Worm (Caenorhabditis elegans) whole organism, young adult: Measurements from ENCODE around the gene spsb-1.

Experiments used
- F10E7.11 ChIP-seq: sonication (generic microtip); optimal IDR thresholded peaks from 2 replicates; lab custom pipeline; 2017; ENCODE audit warnings: mild to moderate bottlenecking, missing genetic modification characterization, moderate library complexity, missing compliant biosample characterization
- F23B12.7 ChIP-seq: sonication (generic microtip); optimal IDR thresholded peaks from 2 replicates; lab custom pipeline; 2017; ENCODE audit warnings: missing genetic modification characterization, mild to moderate bottlenecking, missing compliant biosample characterization, antibody characterized with exemption, moderate library complexity; ENCODE audit not compliant: insufficient read depth
- F37B4.10 ChIP-seq: fragments of 200-800 bp; sonication (Bioruptor generic); IDR thresholded peaks from 2 replicates; pipeline ENCODE4 v1.3.6; 2022; ENCODE audit warnings: missing genetic modification characterization, missing compliant biosample characterization
- F39B2.1 ChIP-seq: fragments of 200-800 bp; sonication (Bioruptor generic); IDR thresholded peaks from 2 replicates; pipeline ENCODE4 v1.3.6; 2022; ENCODE audit warnings: missing genetic modification reagents, missing genetic modification characterization, missing compliant biosample characterization
- F49E8.2 ChIP-seq: sonication (generic microtip); optimal IDR thresholded peaks from 3 replicates; lab custom pipeline; 2017; ENCODE audit warnings: missing genetic modification characterization, mild to moderate bottlenecking, missing compliant biosample characterization, antibody characterized with exemption, moderate library complexity; ENCODE audit not compliant: insufficient read depth
- F57A8.1 ChIP-seq: fragments of 200-800 bp; sonication (Bioruptor generic); optimal IDR thresholded peaks from 2 replicates; lab custom pipeline; 2018; ENCODE audit warnings: mild to moderate bottlenecking, missing genetic modification characterization, moderate library complexity, missing compliant biosample characterization
- T07F8.4 ChIP-seq: sonication (generic microtip); optimal IDR thresholded peaks from 2 replicates; lab custom pipeline; 2016; ENCODE audit warnings: mild to moderate bottlenecking, missing genetic modification characterization, moderate library complexity, missing compliant biosample characterization
- Y67H2A.10 ChIP-seq: fragments of 200-800 bp; sonication (Bioruptor generic); conservative IDR thresholded peaks from 2 replicates; pipeline ENCODE4 v1.3.6; 2022; ENCODE audit warnings: missing genetic modification reagents, missing genetic modification characterization, missing compliant biosample characterization
- Y79H2A.3 ChIP-seq: fragments of 200-800 bp; sonication (Bioruptor generic); conservative IDR thresholded peaks from 2 replicates; pipeline ENCODE4 v1.3.6; 2022; ENCODE audit warnings: missing genetic modification reagents, missing genetic modification characterization, missing compliant biosample characterization
- akir-1 ChIP-seq: fragments of 200-800 bp; sonication (Bioruptor generic); optimal IDR thresholded peaks from 2 replicates; lab custom pipeline; 2018; ENCODE audit warnings: mild to moderate bottlenecking, missing genetic modification characterization, moderate library complexity, missing compliant biosample characterization
- cebp-1 ChIP-seq, 2 experiments: fragments of 200-800 bp in 1 of 2; sonication (Bioruptor generic) in 1 of 2; sonication (generic microtip) in 1 of 2; IDR thresholded peaks in 1 of 2; optimal IDR thresholded peaks in 1 of 2; 2 replicates each; pipeline versions ENCODE4 v1.3.6 to Lab custom; 2017 to 2022; ENCODE audit warnings: missing compliant biosample characterization in 2 of 2, missing genetic modification characterization in 2 of 2, mild to moderate bottlenecking in 1 of 2, missing genetic modification reagents in 1 of 2, moderate library complexity in 1 of 2
- ceh-58 ChIP-seq: fragments of 200-800 bp; sonication (Bioruptor generic); IDR thresholded peaks from 2 replicates; pipeline ENCODE4 v1.3.6; 2022; ENCODE audit warnings: missing genetic modification characterization, missing compliant biosample characterization
- ceh-91 ChIP-seq: fragments of 200-800 bp; sonication (Bioruptor generic); IDR thresholded peaks from 2 replicates; pipeline ENCODE4 v1.3.6; 2022; ENCODE audit warnings: missing genetic modification reagents, missing genetic modification characterization, missing compliant biosample characterization
- dox-1 ChIP-seq: fragments of 200-800 bp; sonication (Bioruptor generic); IDR thresholded peaks from 2 replicates; pipeline ENCODE4 v1.3.6; 2022; ENCODE audit warnings: missing genetic modification reagents, missing genetic modification characterization, missing compliant biosample characterization
- fkh-3 ChIP-seq: sonication (generic microtip); optimal IDR thresholded peaks from 2 replicates; lab custom pipeline; 2016; ENCODE audit warnings: mild to moderate bottlenecking, missing genetic modification characterization, missing compliant biosample characterization
- hlh-12 ChIP-seq: sonication (generic microtip); optimal IDR thresholded peaks from 2 replicates; lab custom pipeline; 2016; ENCODE audit warnings: missing genetic modification characterization, missing compliant biosample characterization
- hmg-1.2 ChIP-seq: fragments of 200-800 bp; sonication (Bioruptor generic); IDR thresholded peaks from 2 replicates; pipeline ENCODE4 v1.3.6; 2022; ENCODE audit warnings: missing genetic modification reagents, missing genetic modification characterization, missing compliant biosample characterization
- let-526 ChIP-seq: fragments of 200-800 bp; sonication (Bioruptor generic); IDR thresholded peaks from 2 replicates; pipeline ENCODE4 v1.3.6; 2022; ENCODE audit warnings: missing genetic modification reagents, missing genetic modification characterization, missing compliant biosample characterization
- let-607 ChIP-seq, 2 experiments: fragments of 200-800 bp in 1 of 2; sonication (Bioruptor generic) in 1 of 2; sonication (generic microtip) in 1 of 2; optimal IDR thresholded peaks; 2 replicates each; lab custom pipeline; 2016 to 2018; ENCODE audit warnings: mild to moderate bottlenecking in 2 of 2, missing compliant biosample characterization in 2 of 2, missing genetic modification characterization in 2 of 2, moderate library complexity in 2 of 2, missing genotype in 1 of 2
- lir-1 ChIP-seq: fragments of 200-800 bp; sonication (Bioruptor generic); conservative IDR thresholded peaks from 2 replicates; pipeline ENCODE4 v1.3.6; 2022; ENCODE audit warnings: missing genetic modification reagents, missing genetic modification characterization, missing compliant biosample characterization
- madf-6 ChIP-seq: fragments of 200-800 bp; sonication (Bioruptor generic); IDR thresholded peaks from 2 replicates; pipeline ENCODE4 v1.3.6; 2022; ENCODE audit warnings: missing genetic modification reagents, missing genetic modification characterization, missing compliant biosample characterization
- mel-28 ChIP-seq: sonication (generic microtip); optimal IDR thresholded peaks from 2 replicates; lab custom pipeline; 2016; ENCODE audit warnings: borderline replicate concordance, mild to moderate bottlenecking, missing genetic modification characterization, missing compliant biosample characterization
- pha-4 ChIP-seq: fragments of 150-350 bp; sonication (generic microtip); optimal IDR thresholded peaks from 2 replicates; lab custom pipeline; 2014; ENCODE audit warnings: missing biosample characterization, missing genetic modification reagents, missing genetic modification characterization
- rcor-1 ChIP-seq: fragments of 200-800 bp; sonication (Bioruptor generic); IDR thresholded peaks from 2 replicates; pipeline ENCODE4 v1.3.6; 2022; ENCODE audit warnings: missing genetic modification reagents, missing genetic modification characterization, missing compliant biosample characterization
- snpc-1.3 ChIP-seq: sonication (generic microtip); optimal IDR thresholded peaks from 2 replicates; lab custom pipeline; 2017; ENCODE audit warnings: missing genetic modification characterization, mild to moderate bottlenecking, missing compliant biosample characterization, antibody characterized with exemption, moderate library complexity, missing genotype, missing genetic modification reagents; ENCODE audit not compliant: insufficient read depth
- snpc-4 ChIP-seq, 5 experiments: fragments of 150-350 bp in 1 of 5; sonication (generic microtip) in 4 of 5; optimal IDR thresholded peaks; 2 replicates each; lab custom pipeline; 2014 to 2018; ENCODE audit warnings: missing genetic modification characterization in 5 of 5, missing biosample characterization in 3 of 5, antibody characterized with exemption in 2 of 5, mild to moderate bottlenecking in 2 of 5, missing compliant biosample characterization in 2 of 5, missing genotype in 2 of 5, moderate library complexity in 2 of 5, missing genetic modification reagents in 1 of 5
- tbp1 ChIP-seq: fragments of 200-800 bp; sonication (Bioruptor generic); optimal IDR thresholded peaks from 2 replicates; lab custom pipeline; 2018; ENCODE audit warnings: mild to moderate bottlenecking, missing genetic modification characterization, missing compliant biosample characterization
- unc-62 ChIP-seq: fragments of 150-350 bp; optimal IDR thresholded peaks from 2 replicates; lab custom pipeline; 2014; ENCODE audit warnings: missing biosample characterization, missing genetic modification reagents, missing genetic modification characterization
- zfh-2 ChIP-seq: fragments of 200-800 bp; sonication (Bioruptor generic); conservative IDR thresholded peaks from 2 replicates; pipeline ENCODE4 v1.3.6; 2022; ENCODE audit warnings: missing genetic modification reagents, missing genetic modification characterization, missing compliant biosample characterization
- ztf-18 ChIP-seq: sonication (generic microtip); optimal IDR thresholded peaks from 2 replicates; lab custom pipeline; 2016; ENCODE audit warnings: missing genotype, mild to moderate bottlenecking, missing genetic modification characterization, missing compliant biosample characterization
- ztf-28 ChIP-seq: fragments of 200-800 bp; sonication (Bioruptor generic); IDR thresholded peaks from 2 replicates; pipeline ENCODE4 v1.3.6; 2022; ENCODE audit warnings: missing genetic modification reagents, missing genetic modification characterization, missing compliant biosample characterization

The spsb-1 gene

DNA sequence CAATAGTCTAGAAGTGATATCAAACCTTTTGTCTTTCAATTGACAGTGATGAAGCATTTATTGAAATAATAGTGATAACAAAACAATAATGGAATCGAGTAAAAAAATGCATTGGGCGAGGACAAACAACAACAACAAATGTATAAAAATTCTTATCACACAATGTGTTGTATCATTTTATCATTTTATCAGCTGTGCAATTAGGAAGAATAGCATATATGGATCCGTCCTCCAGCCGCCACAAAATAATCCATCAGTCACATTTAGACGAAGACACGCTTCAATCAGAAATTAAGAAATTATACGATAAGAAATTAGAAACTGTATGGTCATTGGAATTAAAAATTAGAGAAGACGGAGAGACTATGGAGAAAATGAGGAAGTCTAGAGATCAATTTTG, 55.1 kb downstream of the spsb-1 start, which contains the start of gene tig-3 (continued):
- TF ChIP-seq let-526 (GFP tag; lab: Robert Waterston, UW) (no peak), ztf-28 (no peak), lir-1 (GFP tag; lab: Robert Waterston, UW) (no peak), tbp1 (GFP tag; lab: Kevin White, UChicago) (peak; percentile 10), rcor-1 (GFP tag; lab: Robert Waterston, UW) (no peak), pha-4 (tag; lab: Kevin White, UChicago) (no peak), F10E7.11 (tag; lab: Kevin White, UChicago) (no peak), T07F8.4 (tag; lab: Kevin White, UChicago) (no peak), fkh-3 (tag; lab: Kevin White, UChicago) (no peak), dox-1 (GFP tag; lab: Robert Waterston, UW) (no peak), cebp-1 (GFP tag; IDR thresholded peaks at IDR 0.05; lab: Robert Waterston, UW) (no peak), cebp-1 (tag; optimal IDR thresholded peaks at IDR 0.05; lab: Kevin White, UChicago) (peak; percentile 35), unc-62 (GFP tag; lab: Kevin White, UChicago) (peak; percentile 39), Y67H2A.10 (GFP tag; lab: Robert Waterston, UW) (no peak), ceh-58 (GFP tag; lab: Robert Waterston, UW) (no peak), let-607 (tag; optimal IDR thresholded peaks at IDR 0.05; lab: Kevin White, UChicago) (peak; percentile 37 to 67)

DNA sequence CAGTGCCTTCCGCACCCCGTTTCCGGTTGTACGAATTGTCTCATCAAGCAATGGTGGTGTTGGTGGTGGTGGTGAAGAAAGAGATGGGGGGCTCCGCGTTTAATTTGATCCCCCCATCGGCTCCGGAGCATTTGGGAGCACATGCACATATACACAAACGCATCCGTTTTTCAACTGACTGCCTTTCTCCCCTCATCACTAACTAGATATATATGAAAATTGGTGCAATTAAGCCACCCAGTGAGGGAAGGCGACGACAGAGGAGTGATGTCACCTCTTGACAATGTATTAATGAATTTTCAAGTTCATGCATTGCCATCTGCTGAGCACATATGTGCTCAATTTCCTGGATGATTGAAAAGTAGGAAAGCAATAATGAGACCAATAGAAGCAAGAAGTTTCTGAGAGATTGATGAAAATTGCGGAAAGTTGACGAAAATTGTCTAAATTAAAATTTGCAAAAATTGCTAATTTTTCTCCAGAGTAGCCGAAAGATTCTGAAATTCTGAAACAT, 57.5 kb downstream of the spsb-1 start:
- no peak for TF ChIP-seq hlh-12 (tag; lab: Kevin White, UChicago)
- no peak for TF ChIP-seq F39B2.1
- no peak for TF ChIP-seq snpc-1.3 (tag; lab: Kevin White, UChicago)
- TF ChIP-seq F49E8.2 (tag; lab: Kevin White, UChicago): no peak
- TF ChIP-seq ceh-91 (GFP tag; lab: Robert Waterston, UW): no peak
- no peak for TF ChIP-seq Y79H2A.3 (GFP tag; lab: Robert Waterston, UW)
- TF ChIP-seq madf-6: no peak
- TF ChIP-seq F57A8.1 (GFP tag; lab: Kevin White, UChicago): no peak
- no peak for TF ChIP-seq zfh-2 (GFP tag; lab: Robert Waterston, UW)
- TF ChIP-seq ztf-18 (tag; lab: Kevin White, UChicago): no peak
- TF ChIP-seq F37B4.10 (GFP tag; lab: Robert Waterston, UW): no peak
- TF ChIP-seq akir-1 (GFP tag; lab: Kevin White, UChicago): no peak

DNA sequence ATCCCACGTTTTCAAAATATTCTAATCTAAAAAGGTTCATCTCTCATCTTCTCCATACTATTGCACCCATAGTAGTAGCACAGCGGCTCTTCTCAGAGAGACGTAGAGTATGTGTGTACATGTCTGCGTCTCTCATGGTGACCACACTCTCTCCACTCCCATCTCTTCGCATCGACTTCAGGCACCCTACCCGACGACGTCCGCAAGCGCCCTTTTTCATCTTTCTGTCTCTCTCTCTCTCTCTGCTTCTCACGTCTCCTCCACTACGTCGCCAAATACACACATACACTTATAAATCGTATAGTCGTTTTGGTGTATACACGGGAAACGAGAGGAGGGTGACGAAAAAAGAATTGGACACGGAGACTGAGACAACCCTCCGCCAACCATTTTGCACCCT, 59.3 kb downstream of the spsb-1 start:
- TF ChIP-seq hmg-1.2 (GFP tag; lab: Robert Waterston, UW) (peak; percentile 88), mel-28 (no peak)

DNA sequence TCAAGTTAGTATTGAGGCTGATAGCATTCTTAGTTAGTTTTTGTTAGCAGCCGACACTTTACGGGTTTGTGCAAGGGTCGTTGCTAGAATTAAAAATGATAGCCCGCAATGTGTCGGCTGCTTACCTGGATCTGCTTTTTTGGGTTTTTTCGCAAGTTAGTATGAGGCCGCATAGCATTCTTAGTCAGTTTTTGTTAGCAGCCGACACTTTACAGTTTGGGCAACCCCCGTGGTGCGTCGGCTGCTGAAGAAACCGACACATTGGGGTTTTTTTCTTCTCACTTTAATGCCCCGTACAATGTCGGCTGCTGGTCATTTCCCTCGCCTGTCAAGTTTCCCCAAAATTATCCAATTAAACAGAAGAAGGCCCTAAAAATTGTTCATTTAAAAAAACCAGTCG, 60.4 kb downstream of the spsb-1 start:
- TF ChIP-seq snpc-4 (GFP tag; optimal IDR thresholded peaks at IDR 0.05; lab: Kevin White, UChicago) (no peak), snpc-4 (tag; optimal IDR thresholded peaks at IDR 0.05; lab: Kevin White, UChicago) (peak in 2 of 4 experiments; percentile 9 to 57), F23B12.7 (tag; lab: Kevin White, UChicago) (no peak)
